Worm (Caenorhabditis elegans): ENCODE results near the gene cal-5.

ce11 chrX:5119246-5119645, 41.5 kb upstream of the cal-5 start:
- TF ChIP-seq ref-1 (GFP tag; conservative IDR thresholded peaks at IDR 0.05) = no peak
- 0 out of 2 replicates have a peak, but pooled peaks have one; percentile 16 for TF ChIP-seq flt-1 (GFP tag; IDR thresholded peaks at IDR 0.05)
- TF ChIP-seq ztf-29 (GFP tag; IDR thresholded peaks at IDR 0.05) = no peak
- no peak for TF ChIP-seq T22C8.4 (GFP tag; IDR thresholded peaks at IDR 0.05)
- TF ChIP-seq ztf-23 (GFP tag; IDR thresholded peaks at IDR 0.05) = no peak
- no peak for TF ChIP-seq klf-2 (GFP tag; conservative IDR thresholded peaks at IDR 0.05)
- no peak for TF ChIP-seq tab-1 (GFP tag; IDR thresholded peaks at IDR 0.05)
